Worm (Caenorhabditis elegans) whole organism, L3 larva: ENCODE results near the gene R05G6.4.

Source experiments
- ZK546.5 ChIP-seq: sonication (generic microtip); optimal IDR thresholded peaks from 2 replicates; lab custom pipeline; 2017; ENCODE audit warnings: missing biosample characterization, missing genetic modification characterization
- ama-1 ChIP-seq: fragments of 150-350 bp; optimal IDR thresholded peaks from 2 replicates; lab custom pipeline; 2018
- elt-2 ChIP-seq: sonication (generic microtip); optimal IDR thresholded peaks from 2 replicates; lab custom pipeline; 2016; ENCODE audit warnings: missing genetic modification reagents, mild to moderate bottlenecking, missing genetic modification characterization, missing compliant biosample characterization
- fkh-2 ChIP-seq: fragments of 150-350 bp; optimal IDR thresholded peaks from 2 replicates; lab custom pipeline; 2014; ENCODE audit warnings: missing biosample characterization, missing genetic modification reagents, missing genetic modification characterization
- fos-1 ChIP-seq: fragments of 150-350 bp; optimal IDR thresholded peaks from 2 replicates; lab custom pipeline; 2014; ENCODE audit warnings: missing biosample characterization, missing genetic modification characterization
- lin-39 ChIP-seq: fragments of 150-350 bp; optimal IDR thresholded peaks from 2 replicates; lab custom pipeline; 2018; ENCODE audit warnings: missing biosample characterization, missing genetic modification reagents, missing genetic modification characterization
- nhr-11 ChIP-seq: fragments of 150-350 bp; optimal IDR thresholded peaks from 2 replicates; lab custom pipeline; 2014; ENCODE audit warnings: missing biosample characterization, missing genetic modification characterization
- nhr-25 ChIP-seq: sonication (generic microtip); optimal IDR thresholded peaks from 2 replicates; lab custom pipeline; 2017; ENCODE audit warnings: missing biosample characterization, missing genetic modification characterization
- nhr-77 ChIP-seq: fragments of 150-350 bp; optimal IDR thresholded peaks from 2 replicates; lab custom pipeline; 2014; ENCODE audit warnings: missing biosample characterization, missing genetic modification characterization
- sea-2 ChIP-seq: fragments of 150-350 bp; sonication (generic microtip); optimal IDR thresholded peaks from 4 replicates; lab custom pipeline; 2014; ENCODE audit warnings: missing biosample characterization, missing genetic modification reagents, missing genetic modification characterization
- skn-1 ChIP-seq: fragments of 150-350 bp; optimal IDR thresholded peaks from 2 replicates; lab custom pipeline; 2014; ENCODE audit warnings: missing biosample characterization, missing genetic modification characterization
- tbx-2 ChIP-seq: sonication (generic microtip); optimal IDR thresholded peaks from 2 replicates; lab custom pipeline; 2016; ENCODE audit warnings: mild to moderate bottlenecking, missing genetic modification characterization, missing compliant biosample characterization
- unc-39 ChIP-seq: sonication (generic microtip); optimal IDR thresholded peaks from 4 replicates; lab custom pipeline; 2017; ENCODE audit warnings: missing biosample characterization, missing genetic modification characterization
- ztf-11 ChIP-seq: fragments of 150-350 bp; optimal IDR thresholded peaks from 2 replicates; lab custom pipeline; 2014; ENCODE audit warnings: missing biosample characterization, missing genetic modification characterization

- no peak for TF ChIP-seq fkh-2
- TF ChIP-seq ZK546.5 (tag; lab: Kevin White, UChicago): no peak
- TF ChIP-seq unc-39 (tag; lab: Kevin White, UChicago): no peak
- no peak for TF ChIP-seq tbx-2 (tag; lab: Kevin White, UChicago)
- no peak for TF ChIP-seq skn-1 (tag; lab: Kevin White, UChicago)
- TF ChIP-seq sea-2 (GFP tag; lab: Kevin White, UChicago): no peak
- TF ChIP-seq ztf-11 (tag; lab: Kevin White, UChicago): no peak
- peak; percentile 87 for TF ChIP-seq elt-2
- no peak for TF ChIP-seq ama-1
- peak; percentile 84 for TF ChIP-seq nhr-25 (tag; lab: Kevin White, UChicago)
- TF ChIP-seq nhr-77 (tag; lab: Kevin White, UChicago): no peak
- no peak for TF ChIP-seq fos-1 (tag; lab: Kevin White, UChicago)
- TF ChIP-seq nhr-11 (tag; lab: Kevin White, UChicago): no peak
- TF ChIP-seq lin-39 (tag; lab: Kevin White, UChicago): peak; percentile 76
These were observed 5.1 kb upstream of the R05G6.4 start, which contains the start of the genes vdac-1 and R05G6.5 for ce11 chrIV:7507841-7508509.
